Worm (Caenorhabditis elegans): ENCODE data around the gene toca-2.

DNA sequence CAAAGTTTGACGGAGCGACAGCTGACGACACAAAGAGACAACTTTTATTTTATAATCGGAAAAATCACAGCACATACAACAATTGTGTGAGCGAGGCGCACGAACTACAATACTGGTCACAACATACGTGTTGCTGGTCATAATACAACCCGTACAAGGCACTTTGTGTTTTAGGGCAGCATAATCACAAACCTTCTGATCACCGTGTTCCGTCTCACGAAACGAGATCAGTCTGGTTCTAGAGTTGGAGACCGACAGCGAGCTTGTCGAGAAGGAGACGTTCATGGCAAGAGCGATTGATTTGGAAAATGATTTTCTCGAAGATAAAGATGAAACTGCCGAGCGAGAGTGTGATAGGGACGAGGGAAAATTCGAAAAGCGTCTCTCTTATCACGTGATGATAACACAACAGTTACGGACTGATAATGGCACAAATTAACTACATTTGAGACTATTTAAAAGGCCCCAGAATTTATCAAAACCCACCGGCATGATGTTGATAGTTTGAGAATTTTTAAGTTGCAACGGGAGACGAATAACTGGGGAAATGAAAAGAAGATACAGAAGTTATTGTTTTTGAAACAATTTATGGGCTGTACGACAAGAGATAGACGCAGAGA is 11.1 kb downstream of the toca-2 start:
- TF ChIP-seq snpc-4 (tag; optimal IDR thresholded peaks at IDR 0.05) (no peak), pha-4 (GFP tag; IDR thresholded peaks at IDR 0.05) (peak; percentile 51; the same call in 1 of the 2 replicates), pha-4 (tag; optimal IDR thresholded peaks at IDR 0.05) (no peak), aly-2 (tag; optimal IDR thresholded peaks at IDR 0.05) (no peak), unc-39 (tag; optimal IDR thresholded peaks at IDR 0.05) (no peak), gei-8 (GFP tag; optimal IDR thresholded peaks at IDR 0.05) (no peak)

All from whole organism, L4 larva.